Worm (Caenorhabditis elegans) whole organism, L1 larva: Measurements from ENCODE around the gene srw-55.
"Not testable (repeated sequence)": the region's sequence is repeated elsewhere in the genome, so short reads cannot be mapped to it uniquely, and the experiment has no call there.

Experiments
- aha-1 ChIP-seq: fragments of 150-350 bp; optimal IDR thresholded peaks from 2 replicates; lab custom pipeline; 2014; ENCODE audit warnings: missing biosample characterization, missing genetic modification characterization
- alr-1 ChIP-seq: fragments of 200-800 bp; sonication (Bioruptor generic); optimal IDR thresholded peaks from 2 replicates; lab custom pipeline; 2018; ENCODE audit warnings: borderline replicate concordance, mild to moderate bottlenecking, missing genetic modification characterization, missing compliant biosample characterization
- ama-1 ChIP-seq: fragments of 150-350 bp; optimal IDR thresholded peaks from 2 replicates; lab custom pipeline; 2014
- egl-27 ChIP-seq, 2 experiments: fragments of 150-350 bp in 1 of 2; sonication (generic microtip); optimal IDR thresholded peaks; 3 replicates each; lab custom pipeline; 2017 to 2018; ENCODE audit warnings: missing biosample characterization in 2 of 2, missing genetic modification characterization in 2 of 2, missing genetic modification reagents in 2 of 2
- fkh-8 ChIP-seq: sonication (generic microtip); optimal IDR thresholded peaks from 2 replicates; lab custom pipeline; 2016; ENCODE audit warnings: mild to moderate bottlenecking, missing genetic modification characterization, missing compliant biosample characterization
- jun-1 ChIP-seq: fragments of 150-350 bp; optimal IDR thresholded peaks from 2 replicates; lab custom pipeline; 2014; ENCODE audit warnings: missing biosample characterization, missing genetic modification reagents, missing genetic modification characterization
- lin-13 ChIP-seq: fragments of 150-350 bp; optimal IDR thresholded peaks from 2 replicates; lab custom pipeline; 2014; ENCODE audit warnings: missing biosample characterization, missing genetic modification reagents, missing genetic modification characterization
- lsy-2 ChIP-seq, 2 experiments: fragments of 150-350 bp; optimal IDR thresholded peaks; 2 replicates each; lab custom pipeline; 2014; ENCODE audit warnings: missing biosample characterization in 2 of 2, missing genetic modification characterization in 2 of 2
- mef-2 ChIP-seq: fragments of 150-350 bp; optimal IDR thresholded peaks from 2 replicates; lab custom pipeline; 2014; ENCODE audit warnings: missing biosample characterization, missing genetic modification characterization
- nhr-12 ChIP-seq: sonication (generic microtip); optimal IDR thresholded peaks from 2 replicates; lab custom pipeline; 2017; ENCODE audit warnings: missing biosample characterization, missing genetic modification characterization
- nhr-77 ChIP-seq: fragments of 150-350 bp; optimal IDR thresholded peaks from 2 replicates; lab custom pipeline; 2014; ENCODE audit warnings: missing biosample characterization, missing genetic modification characterization
- pag-3 ChIP-seq: sonication (generic microtip); optimal IDR thresholded peaks from 2 replicates; lab custom pipeline; 2017; ENCODE audit warnings: missing genetic modification characterization, mild to moderate bottlenecking, missing compliant biosample characterization, antibody characterized with exemption, borderline replicate concordance; ENCODE audit not compliant: insufficient read depth
- skn-1 ChIP-seq: fragments of 150-350 bp; optimal IDR thresholded peaks from 2 replicates; lab custom pipeline; 2014; ENCODE audit warnings: missing biosample characterization, missing genetic modification characterization
- ztf-4 ChIP-seq: fragments of 150-350 bp; optimal IDR thresholded peaks from 2 replicates; lab custom pipeline; 2014; ENCODE audit warnings: missing biosample characterization, missing genetic modification characterization

DNA sequence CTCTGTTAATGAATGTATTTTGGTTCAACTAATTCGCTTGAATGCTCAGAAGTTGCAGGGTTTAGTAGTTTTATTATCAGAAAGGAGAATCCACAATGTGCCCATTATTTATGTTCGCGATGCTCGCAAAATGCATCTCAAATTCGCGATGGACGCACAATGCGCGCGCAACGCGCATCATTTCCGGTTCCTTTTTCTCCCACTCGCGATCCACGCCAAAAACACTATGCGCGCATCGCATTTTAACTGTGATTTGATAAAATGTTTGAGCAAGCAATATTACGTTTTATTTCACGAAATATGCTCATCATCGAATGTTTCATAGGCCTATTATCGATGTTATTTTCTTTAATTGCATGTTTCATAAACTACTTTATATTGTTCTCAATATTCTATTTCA, 10.3 kb downstream of the srw-55 start, which contains the start of gene srbc-77:
- not testable (repeated sequence) for TF ChIP-seq ama-1 (lab: Kevin White, UChicago); mef-2 (tag; lab: Kevin White, UChicago); egl-27 (tag; optimal IDR thresholded peaks at IDR 0.05; lab: Kevin White, UChicago); lsy-2 (tag; optimal IDR thresholded peaks at IDR 0.05; lab: Kevin White, UChicago); ztf-4 (tag; lab: Kevin White, UChicago); jun-1 (tag; lab: Kevin White, UChicago); lin-13 (GFP tag; lab: Kevin White, UChicago); fkh-8 (tag; lab: Kevin White, UChicago); aha-1 (tag; lab: Kevin White, UChicago); nhr-12 (tag; lab: Kevin White, UChicago); alr-1 (tag; lab: Kevin White, UChicago); pag-3; skn-1 (tag; lab: Kevin White, UChicago); nhr-77 (tag; lab: Kevin White, UChicago)
